Worm (Caenorhabditis elegans): ENCODE data around the gene sdz-12.
"Not testable (repeated sequence)": the region's sequence is repeated elsewhere in the genome, so short reads cannot be mapped to it uniquely, and the experiment has no call there.

ce11 chrII:3761599-3761998, 30.0 kb upstream of the sdz-12 start, which contains the start of gene T24E12.6:
- not testable (repeated sequence) for TF ChIP-seq nhr-90 (tag; optimal IDR thresholded peaks at IDR 0.05; ENCODE audit: poor library complexity); snpc-4 (tag; optimal IDR thresholded peaks at IDR 0.05); isw-1 (GFP tag; IDR thresholded peaks at IDR 0.05); skn-1 (tag; optimal IDR thresholded peaks at IDR 0.05); alr-1 (tag; optimal IDR thresholded peaks at IDR 0.05; ENCODE audit: borderline replicate concordance); lin-15B (tag; optimal IDR thresholded peaks at IDR 0.05); ztf-11 (tag; optimal IDR thresholded peaks at IDR 0.05); pag-3 (tag; optimal IDR thresholded peaks at IDR 0.05; ENCODE audit: borderline replicate concordance, insufficient read depth); Y116A8C.19 (tag; optimal IDR thresholded peaks at IDR 0.05; ENCODE audit: borderline replicate concordance)

All from whole organism, L1 larva.